Worm (Caenorhabditis elegans) whole organism, midembryonic: Measurements from ENCODE around the gene C01B10.9.

Source experiments
- T22C8.4 ChIP-seq: fragments of 200-800 bp; sonication (Bioruptor generic); IDR thresholded peaks from 2 replicates; pipeline ENCODE4 v1.3.6; 2022; ENCODE audit warnings: missing genetic modification characterization, missing compliant biosample characterization
- cog-1 ChIP-seq: sonication (generic microtip); optimal IDR thresholded peaks from 2 replicates; lab custom pipeline; 2016; ENCODE audit warnings: missing genetic modification characterization, missing compliant biosample characterization
- flt-1 ChIP-seq: fragments of 200-800 bp; sonication (Bioruptor generic); IDR thresholded peaks from 2 replicates; pipeline ENCODE4 v1.3.6; 2022; ENCODE audit warnings: missing genetic modification characterization, missing compliant biosample characterization
- klf-2 ChIP-seq: fragments of 200-800 bp; sonication (Bioruptor generic); conservative IDR thresholded peaks from 2 replicates; pipeline ENCODE4 v1.3.6; 2022; ENCODE audit warnings: missing genetic modification reagents, missing genetic modification characterization, missing compliant biosample characterization
- med-1 ChIP-seq: sonication (generic microtip); optimal IDR thresholded peaks from 2 replicates; lab custom pipeline; 2017; ENCODE audit warnings: missing genetic modification characterization, mild to moderate bottlenecking, missing compliant biosample characterization, antibody characterized with exemption, missing genetic modification reagents; ENCODE audit not compliant: insufficient read depth
- ref-1 ChIP-seq: fragments of 200-800 bp; sonication (Bioruptor generic); conservative IDR thresholded peaks from 2 replicates; pipeline ENCODE4 v1.3.6; 2022; ENCODE audit warnings: missing genetic modification reagents, missing genetic modification characterization, missing compliant biosample characterization
- tab-1 ChIP-seq: fragments of 200-800 bp; sonication (Bioruptor generic); IDR thresholded peaks from 2 replicates; pipeline ENCODE4 v1.3.6; 2022; ENCODE audit warnings: missing genetic modification characterization, missing compliant biosample characterization
- ztf-23 ChIP-seq: fragments of 200-800 bp; sonication (Bioruptor generic); IDR thresholded peaks from 2 replicates; pipeline ENCODE4 v1.3.6; 2022; ENCODE audit warnings: missing genetic modification reagents, missing genetic modification characterization, missing compliant biosample characterization
- ztf-29 ChIP-seq: fragments of 200-800 bp; sonication (Bioruptor generic); IDR thresholded peaks from 2 replicates; pipeline ENCODE4 v1.3.6; 2022; ENCODE audit warnings: missing genetic modification reagents, missing genetic modification characterization, missing compliant biosample characterization

Gene C01B10.9

ce11 chrIV:6648625-6649024 is 16.6 kb downstream of the C01B10.9 start:
- peak; percentile 86 for TF ChIP-seq cog-1
- no peak for TF ChIP-seq ztf-29 (GFP tag; lab: Robert Waterston, UW)
- no peak for TF ChIP-seq ref-1
- TF ChIP-seq ztf-23 (GFP tag; lab: Robert Waterston, UW), result peak; percentile 62
- no peak for TF ChIP-seq klf-2 (GFP tag; lab: Robert Waterston, UW)
- no peak for TF ChIP-seq med-1
- TF ChIP-seq tab-1 (GFP tag; lab: Robert Waterston, UW), result 0 out of 2 replicates have a peak, but pooled peaks have one; percentile 19
- no peak for TF ChIP-seq T22C8.4 (GFP tag; lab: Robert Waterston, UW)
- 0 out of 2 replicates have a peak, but pooled peaks have one; percentile 37 for TF ChIP-seq flt-1 (GFP tag; lab: Robert Waterston, UW)

- TF ChIP-seq klf-2 (GFP tag; lab: Robert Waterston, UW) (no peak), ref-1 (no peak), tab-1 (GFP tag; lab: Robert Waterston, UW) (no peak), T22C8.4 (GFP tag; lab: Robert Waterston, UW) (no peak), med-1 (no peak), cog-1 (no peak), ztf-29 (GFP tag; lab: Robert Waterston, UW) (no peak), ztf-23 (GFP tag; lab: Robert Waterston, UW) (no peak), flt-1 (GFP tag; lab: Robert Waterston, UW) (no peak)
Observed at ce11 chrIV:6652479-6653022, 20.5 kb downstream of the C01B10.9 start.

- TF ChIP-seq ztf-29 (GFP tag; lab: Robert Waterston, UW), result no peak
- no peak for TF ChIP-seq ref-1
- no peak for TF ChIP-seq ztf-23 (GFP tag; lab: Robert Waterston, UW)
- no peak for TF ChIP-seq med-1
- no peak for TF ChIP-seq tab-1 (GFP tag; lab: Robert Waterston, UW)
- TF ChIP-seq cog-1, result no peak
- no peak for TF ChIP-seq T22C8.4 (GFP tag; lab: Robert Waterston, UW)
- TF ChIP-seq klf-2 (GFP tag; lab: Robert Waterston, UW), result no peak
- no peak for TF ChIP-seq flt-1 (GFP tag; lab: Robert Waterston, UW)
Observed at ce11 chrIV:6653663-6654201, 21.7 kb downstream of the C01B10.9 start.

- TF ChIP-seq T22C8.4 (GFP tag; lab: Robert Waterston, UW), result no peak
- TF ChIP-seq ztf-23 (GFP tag; lab: Robert Waterston, UW), result no peak
- no peak for TF ChIP-seq tab-1 (GFP tag; lab: Robert Waterston, UW)
- TF ChIP-seq flt-1 (GFP tag; lab: Robert Waterston, UW), result no peak
- no peak for TF ChIP-seq cog-1
- TF ChIP-seq ref-1, result no peak
- no peak for TF ChIP-seq med-1
- no peak for TF ChIP-seq klf-2 (GFP tag; lab: Robert Waterston, UW)
- no peak for TF ChIP-seq ztf-29 (GFP tag; lab: Robert Waterston, UW)
Observed at ce11 chrIV:6655747-6656146, 23.7 kb downstream of the C01B10.9 start.

ce11 chrIV:6657519-6658031 is 25.6 kb downstream of the C01B10.9 start, which contains the start of gene C01B10.11:
Gene C01B10.11, plus strand, starts transcription at chrIV:6657981.
- TF ChIP-seq klf-2 (GFP tag; lab: Robert Waterston, UW) (no peak), ref-1 (no peak), T22C8.4 (GFP tag; lab: Robert Waterston, UW) (no peak), tab-1 (GFP tag; lab: Robert Waterston, UW) (no peak), cog-1 (no peak), flt-1 (GFP tag; lab: Robert Waterston, UW) (no peak)

- TF ChIP-seq T22C8.4 (GFP tag; lab: Robert Waterston, UW), result no peak
- TF ChIP-seq tab-1 (GFP tag; lab: Robert Waterston, UW), result no peak
- no peak for TF ChIP-seq ztf-23 (GFP tag; lab: Robert Waterston, UW)
Observed at ce11 chrIV:6664336-6664735, 32.3 kb downstream of the C01B10.9 start.

- TF ChIP-seq cog-1, result no peak
- TF ChIP-seq flt-1 (GFP tag; lab: Robert Waterston, UW), result no peak
- no peak for TF ChIP-seq klf-2 (GFP tag; lab: Robert Waterston, UW)
- TF ChIP-seq med-1, result no peak
- TF ChIP-seq ztf-29 (GFP tag; lab: Robert Waterston, UW), result no peak
- no peak for TF ChIP-seq tab-1 (GFP tag; lab: Robert Waterston, UW)
Observed at ce11 chrIV:6667898-6668297, 35.9 kb downstream of the C01B10.9 start, which contains the start of gene Y73B6A.1. Gene Y73B6A.1, minus strand, starts transcription at chrIV:6667998.
